Fruit fly (Drosophila melanogaster) whole organism, pupa: ENCODE measurements around the gene CG3036.

Source experiments
- CG10348 ChIP-seq: fragments of 200-800 bp; sonication (Bioruptor generic); IDR thresholded peaks from 2 replicates; pipeline ENCODE4 v1.3.6; 2022; ENCODE audit warnings: missing biosample characterization, missing genetic modification characterization
- CG12605 ChIP-seq: fragments of 200-800 bp; sonication (Bioruptor generic); IDR thresholded peaks from 2 replicates; pipeline ENCODE4 v1.3.6; 2022; ENCODE audit warnings: missing biosample characterization, missing genetic modification characterization
- CG13204 ChIP-seq: fragments of 200-800 bp; sonication (Bioruptor generic); optimal IDR thresholded peaks from 2 replicates; lab custom pipeline; 2018; ENCODE audit warnings: missing biosample characterization, mild to moderate bottlenecking, missing genetic modification characterization, moderate library complexity
- CG14655 ChIP-seq: fragments of 200-800 bp; sonication (Bioruptor generic); optimal IDR thresholded peaks from 3 replicates; lab custom pipeline; 2017; ENCODE audit warnings: mild to moderate bottlenecking, missing biosample characterization, missing genetic modification reagents, missing genetic modification characterization
- CG15710 ChIP-seq: fragments of 200-800 bp; sonication (Bioruptor generic); optimal IDR thresholded peaks from 2 replicates; lab custom pipeline; 2018; ENCODE audit warnings: missing biosample characterization, mild to moderate bottlenecking, missing genetic modification characterization, moderate library complexity
- CG17806 ChIP-seq: fragments of 200-800 bp; sonication (Bioruptor generic); optimal IDR thresholded peaks from 2 replicates; lab custom pipeline; 2018; ENCODE audit warnings: missing biosample characterization, mild to moderate bottlenecking, missing genetic modification characterization, moderate library complexity
- CG32121 ChIP-seq: fragments of 200-800 bp; sonication (Bioruptor generic); IDR thresholded peaks from 2 replicates; pipeline ENCODE4 v1.3.6; 2022; ENCODE audit warnings: missing biosample characterization, missing genetic modification characterization
- CG34367 ChIP-seq: fragments of 200-800 bp; sonication (Bioruptor generic); optimal IDR thresholded peaks from 2 replicates; lab custom pipeline; 2018; ENCODE audit warnings: missing biosample characterization, mild to moderate bottlenecking, missing genetic modification characterization
- CG4496 ChIP-seq: fragments of 200-800 bp; sonication (Bioruptor generic); IDR thresholded peaks from 3 replicates; pipeline ENCODE4 v1.3.6; 2022; ENCODE audit warnings: missing biosample characterization, missing genetic modification characterization
- CG8159 ChIP-seq: fragments of 200-800 bp; sonication (Bioruptor generic); optimal IDR thresholded peaks from 3 replicates; lab custom pipeline; 2018; ENCODE audit warnings: missing biosample characterization, mild to moderate bottlenecking, missing genetic modification characterization, moderate library complexity
- CG8301 ChIP-seq: fragments of 200-800 bp; sonication (Bioruptor generic); optimal IDR thresholded peaks from 2 replicates; lab custom pipeline; 2018; ENCODE audit warnings: missing biosample characterization, mild to moderate bottlenecking, missing genetic modification characterization
- CG9948 ChIP-seq: fragments of 200-800 bp; sonication (Bioruptor generic); optimal IDR thresholded peaks from 2 replicates; lab custom pipeline; 2018; ENCODE audit warnings: missing biosample characterization, mild to moderate bottlenecking, missing genetic modification characterization, moderate library complexity
- D1 ChIP-seq: fragments of 200-800 bp; sonication (Bioruptor generic); optimal IDR thresholded peaks from 2 replicates; lab custom pipeline; 2018; ENCODE audit warnings: missing biosample characterization, mild to moderate bottlenecking, missing genetic modification characterization, moderate library complexity
- EcR ChIP-seq: fragments of 200-800 bp; sonication (Bioruptor generic); optimal IDR thresholded peaks from 3 replicates; lab custom pipeline; 2019; ENCODE audit warnings: missing biosample characterization, missing genetic modification characterization, mild to moderate bottlenecking, moderate library complexity, missing genetic modification reagents
- Ets98B ChIP-seq: fragments of 200-800 bp; sonication (Bioruptor generic); IDR thresholded peaks from 2 replicates; pipeline ENCODE4 v1.3.6; 2022; ENCODE audit warnings: missing biosample characterization, missing genetic modification characterization
- Pif1A ChIP-seq: fragments of 200-800 bp; sonication (Bioruptor generic); optimal IDR thresholded peaks from 3 replicates; lab custom pipeline; 2016; ENCODE audit warnings: missing biosample characterization, missing genetic modification characterization
- Pif1B ChIP-seq: fragments of 200-800 bp; sonication (Bioruptor generic); optimal IDR thresholded peaks from 3 replicates; lab custom pipeline; 2016; ENCODE audit warnings: missing biosample characterization, missing genetic modification characterization
- Snoo ChIP-seq: fragments of 200-800 bp; sonication (Bioruptor generic); optimal IDR thresholded peaks from 3 replicates; lab custom pipeline; 2017; ENCODE audit warnings: missing biosample characterization, mild to moderate bottlenecking, missing genetic modification characterization, inconsistent platforms
- fd96Ca ChIP-seq: fragments of 200-800 bp; sonication (Bioruptor generic); IDR thresholded peaks from 3 replicates; pipeline ENCODE4 v1.3.6; 2022; ENCODE audit warnings: missing biosample characterization, missing genetic modification characterization
- gl ChIP-seq: fragments of 200-800 bp; sonication (Bioruptor generic); optimal IDR thresholded peaks from 2 replicates; lab custom pipeline; 2018; ENCODE audit warnings: missing biosample characterization, mild to moderate bottlenecking, missing genetic modification characterization
- rn ChIP-seq: fragments of 200-800 bp; sonication (Bioruptor generic); IDR thresholded peaks from 2 replicates; pipeline ENCODE4 v1.3.6; 2022; ENCODE audit warnings: missing biosample characterization, missing genetic modification characterization

CG3036 gene

dm6 chr2L:4903838-4904237, 11.9 kb downstream of the CG3036 start:
- TF ChIP-seq CG9948 (tag; lab: Kevin White, UChicago) = no peak
- no peak for TF ChIP-seq rn (GFP tag; lab: Robert Waterston, UW)
- TF ChIP-seq Snoo (tag; lab: Kevin White, UChicago) = no peak
- TF ChIP-seq D1 = no peak
- no peak for TF ChIP-seq CG14655 (GFP tag; lab: Kevin White, UChicago)
- TF ChIP-seq CG8301 (tag; lab: Kevin White, UChicago) = no peak
- TF ChIP-seq Ets98B = no peak
- no peak for TF ChIP-seq CG12605 (GFP tag; lab: Robert Waterston, UW)
- no peak for TF ChIP-seq CG10348 (GFP tag; lab: Robert Waterston, UW)
- no peak for TF ChIP-seq CG34367
- no peak for TF ChIP-seq Pif1B
- no peak for TF ChIP-seq EcR
- no peak for TF ChIP-seq gl (tag; lab: Kevin White, UChicago)
- TF ChIP-seq CG17806 (tag; lab: Kevin White, UChicago) = no peak

dm6 chr2L:4905365-4906280, 13.7 kb downstream of the CG3036 start:
- TF ChIP-seq D1 (no peak), gl (tag; lab: Kevin White, UChicago) (no peak), Pif1B (no peak), EcR (peak; percentile 38), CG32121 (no peak), CG13204 (GFP tag; lab: Kevin White, UChicago) (no peak), Pif1A (no peak), Ets98B (no peak), CG9948 (tag; lab: Kevin White, UChicago) (no peak), rn (GFP tag; lab: Robert Waterston, UW) (no peak), CG8159 (tag; lab: Kevin White, UChicago) (no peak), CG34367 (no peak), CG15710 (tag; lab: Kevin White, UChicago) (no peak), Snoo (tag; lab: Kevin White, UChicago) (no peak), CG4496 (GFP tag; lab: Robert Waterston, UW) (0 out of 3 replicates have a peak, but pooled peaks have one; percentile 21), CG10348 (GFP tag; lab: Robert Waterston, UW) (no peak)
- TF ChIP-seq, all 21 proteins: peak for 2

- TF ChIP-seq CG10348 (GFP tag; lab: Robert Waterston, UW) (no peak), CG17806 (tag; lab: Kevin White, UChicago) (peak; percentile 68), CG9948 (tag; lab: Kevin White, UChicago) (peak; percentile 77), CG15710 (tag; lab: Kevin White, UChicago) (peak; percentile 79), CG8159 (tag; lab: Kevin White, UChicago) (peak; percentile 86), CG34367 (peak; percentile 46), EcR (no peak), Pif1B (peak; percentile 33), CG13204 (GFP tag; lab: Kevin White, UChicago) (peak; percentile 68), CG12605 (GFP tag; lab: Robert Waterston, UW) (no peak), Snoo (tag; lab: Kevin White, UChicago) (peak; percentile 32), fd96Ca (GFP tag; lab: Robert Waterston, UW) (peak; percentile 71; the same call in 2 of the 3 replicates), rn (GFP tag; lab: Robert Waterston, UW) (no peak), Pif1A (no peak), gl (tag; lab: Kevin White, UChicago) (no peak), CG4496 (GFP tag; lab: Robert Waterston, UW) (peak; percentile 56; the same call in 2 of the 3 replicates), Ets98B (peak; percentile 50), D1 (peak; percentile 23), CG32121 (peak; percentile 45), CG14655 (GFP tag; lab: Kevin White, UChicago) (peak; percentile 55), CG8301 (tag; lab: Kevin White, UChicago) (peak; percentile 21)
These were observed 14.8 kb downstream of the CG3036 start, which contains the start of gene snsl for dm6 chr2L:4906546-4907250. Gene snsl (minus strand): TSS chr2L:4906762.

- TF ChIP-seq Snoo (tag; lab: Kevin White, UChicago) = peak; percentile 47
- TF ChIP-seq CG12605 (GFP tag; lab: Robert Waterston, UW) = peak; percentile 64; the same call in 1 of the 2 replicates
- TF ChIP-seq fd96Ca (GFP tag; lab: Robert Waterston, UW) = peak; percentile 62; the same call in 2 of the 3 replicates
- peak; percentile 20 for TF ChIP-seq CG15710 (tag; lab: Kevin White, UChicago)
- TF ChIP-seq CG4496 (GFP tag; lab: Robert Waterston, UW) = peak; percentile 84
- peak; percentile 83 for TF ChIP-seq Ets98B
- peak; percentile 92 for TF ChIP-seq CG32121
- no peak for TF ChIP-seq CG13204 (GFP tag; lab: Kevin White, UChicago)
- peak; percentile 57 for TF ChIP-seq Pif1B
- TF ChIP-seq D1 = no peak
- peak; percentile 65; the same call in 1 of the 2 replicates for TF ChIP-seq rn (GFP tag; lab: Robert Waterston, UW)
- peak; percentile 60 for TF ChIP-seq CG14655 (GFP tag; lab: Kevin White, UChicago)
- peak; percentile 22 for TF ChIP-seq CG8301 (tag; lab: Kevin White, UChicago)
- TF ChIP-seq CG34367 = no peak
- TF ChIP-seq CG17806 (tag; lab: Kevin White, UChicago) = peak; percentile 24
- TF ChIP-seq CG10348 (GFP tag; lab: Robert Waterston, UW) = 0 out of 2 replicates have a peak, but pooled peaks have one; percentile 23
- TF ChIP-seq Pif1A = peak; percentile 60
- no peak for TF ChIP-seq EcR
- peak; percentile 24 for TF ChIP-seq CG9948 (tag; lab: Kevin White, UChicago)
- peak; percentile 42 for TF ChIP-seq CG8159 (tag; lab: Kevin White, UChicago)
- TF ChIP-seq gl (tag; lab: Kevin White, UChicago) = no peak
These were observed 16.1 kb downstream of the CG3036 start for dm6 chr2L:4907986-4908385.
